Worm (Caenorhabditis elegans) whole organism, L4 larva: ENCODE data around the gene H41C03.1.

Source experiments
- D1046.2 ChIP-seq: fragments of 200-800 bp; sonication (Bioruptor generic); IDR thresholded peaks from 2 replicates; pipeline ENCODE4 v1.3.6; 2022; ENCODE audit warnings: missing genetic modification characterization, missing compliant biosample characterization
- F10B5.3 ChIP-seq: sonication (generic microtip); optimal IDR thresholded peaks from 2 replicates; lab custom pipeline; 2016; ENCODE audit warnings: mild to moderate bottlenecking, missing genetic modification characterization, missing compliant biosample characterization
- F44E2.7 ChIP-seq: fragments of 200-800 bp; sonication (Bioruptor generic); IDR thresholded peaks from 2 replicates; pipeline ENCODE4 v2.1.2; 2022; ENCODE audit warnings: missing genetic modification characterization, missing compliant biosample characterization
- Y5F2A.4 ChIP-seq: fragments of 200-800 bp; sonication (Bioruptor generic); optimal IDR thresholded peaks from 2 replicates; lab custom pipeline; 2018; ENCODE audit warnings: mild to moderate bottlenecking, missing genetic modification characterization, missing compliant biosample characterization
- Y75B8A.6 ChIP-seq: fragments of 200-800 bp; sonication (Bioruptor generic); IDR thresholded peaks from 2 replicates; pipeline ENCODE4 v1.3.6; 2022; ENCODE audit warnings: missing genetic modification reagents, missing genetic modification characterization, missing compliant biosample characterization
- ZK546.5 ChIP-seq, 2 experiments: sonication (generic microtip); optimal IDR thresholded peaks; 2 replicates each; lab custom pipeline; 2017; ENCODE audit warnings: missing biosample characterization in 2 of 2, missing genetic modification characterization in 2 of 2
- aha-1 ChIP-seq: fragments of 150-350 bp; peaks from one replicate; lab custom pipeline; 2014; ENCODE audit warnings: missing biosample characterization, missing genetic modification characterization
- attf-4 ChIP-seq: sonication (generic microtip); optimal IDR thresholded peaks from 3 replicates; lab custom pipeline; 2017; ENCODE audit warnings: missing biosample characterization, missing genetic modification characterization
- ceh-28 ChIP-seq: fragments of 150-350 bp; optimal IDR thresholded peaks from 2 replicates; lab custom pipeline; 2014; ENCODE audit warnings: missing biosample characterization, missing genetic modification reagents, missing genetic modification characterization
- ceh-32 ChIP-seq: sonication (generic microtip); optimal IDR thresholded peaks from 2 replicates; lab custom pipeline; 2016; ENCODE audit warnings: mild to moderate bottlenecking, missing genetic modification characterization, missing compliant biosample characterization; ENCODE audit not compliant: poor library complexity
- ceh-44 ChIP-seq: fragments of 200-800 bp; sonication (Bioruptor generic); IDR thresholded peaks from 2 replicates; pipeline ENCODE4 v1.3.6; 2022; ENCODE audit warnings: missing genetic modification reagents, missing genetic modification characterization, missing compliant biosample characterization
- ceh-62 ChIP-seq: sonication (generic microtip); optimal IDR thresholded peaks from 2 replicates; lab custom pipeline; 2017; ENCODE audit warnings: missing biosample characterization, missing genetic modification characterization
- ceh-82 ChIP-seq: sonication (generic microtip); optimal IDR thresholded peaks from 2 replicates; lab custom pipeline; 2017; ENCODE audit warnings: missing biosample characterization, missing genetic modification characterization
- dve-1 ChIP-seq: sonication (generic microtip); optimal IDR thresholded peaks from 2 replicates; lab custom pipeline; 2017; ENCODE audit warnings: antibody characterized with exemption, mild to moderate bottlenecking, missing genetic modification characterization, missing compliant biosample characterization; ENCODE audit not compliant: insufficient read depth
- egl-43 ChIP-seq: fragments of 200-800 bp; sonication (Bioruptor generic); IDR thresholded peaks from 2 replicates; pipeline ENCODE4 v1.3.6; 2022; ENCODE audit warnings: missing genetic modification reagents, missing genetic modification characterization, missing compliant biosample characterization
- fkh-10 ChIP-seq: fragments of 150-350 bp; optimal IDR thresholded peaks from 2 replicates; lab custom pipeline; 2014; ENCODE audit warnings: missing biosample characterization, missing genetic modification reagents, missing genetic modification characterization
- fos-1 ChIP-seq: fragments of 150-350 bp; optimal IDR thresholded peaks from 2 replicates; lab custom pipeline; 2014; ENCODE audit warnings: missing biosample characterization, missing genetic modification characterization
- hlh-11 ChIP-seq: fragments of 200-800 bp; sonication (Bioruptor generic); optimal IDR thresholded peaks from 2 replicates; lab custom pipeline; 2018; ENCODE audit warnings: mild to moderate bottlenecking, missing genetic modification characterization, missing compliant biosample characterization
- hlh-30 ChIP-seq: sonication (generic microtip); optimal IDR thresholded peaks from 2 replicates; lab custom pipeline; 2017; ENCODE audit warnings: antibody characterized with exemption, mild to moderate bottlenecking, missing genetic modification characterization, missing compliant biosample characterization; ENCODE audit not compliant: insufficient read depth
- hmg-1.1 ChIP-seq: fragments of 200-800 bp; sonication (Bioruptor generic); IDR thresholded peaks from 2 replicates; pipeline ENCODE4 v1.3.6; 2022; ENCODE audit warnings: missing genetic modification reagents, missing genetic modification characterization, missing compliant biosample characterization
- lim-7 ChIP-seq: fragments of 200-800 bp; sonication (Bioruptor generic); IDR thresholded peaks from 2 replicates; pipeline ENCODE4 v1.3.6; 2022; ENCODE audit warnings: missing genetic modification characterization, missing compliant biosample characterization
- lin-13 ChIP-seq: fragments of 150-350 bp; optimal IDR thresholded peaks from 2 replicates; lab custom pipeline; 2014; ENCODE audit warnings: missing biosample characterization, missing genetic modification reagents, missing genetic modification characterization
- lin-15B ChIP-seq: fragments of 150-350 bp; sonication (generic microtip); optimal IDR thresholded peaks from 3 replicates; lab custom pipeline; 2014; ENCODE audit warnings: missing biosample characterization, missing genetic modification characterization
- lin-29 ChIP-seq: fragments of 200-800 bp; sonication (Bioruptor generic); IDR thresholded peaks from 2 replicates; pipeline ENCODE4 v1.3.6; 2022; ENCODE audit warnings: missing genetic modification reagents, missing genetic modification characterization, missing compliant biosample characterization
- lsy-2 ChIP-seq, 2 experiments: fragments of 150-350 bp in 1 of 2; sonication (generic microtip) in 1 of 2; optimal IDR thresholded peaks; 2 replicates each; lab custom pipeline; 2014 to 2017; ENCODE audit warnings: missing biosample characterization in 2 of 2, missing genetic modification characterization in 2 of 2
- madf-5 ChIP-seq, 2 experiments: fragments of 200-800 bp; sonication (Bioruptor generic); IDR thresholded peaks; 2 replicates each; pipeline ENCODE4 v1.3.6; 2022; ENCODE audit warnings: missing compliant biosample characterization in 2 of 2, missing genetic modification characterization in 2 of 2
- madf-9 ChIP-seq: fragments of 200-800 bp; sonication (Bioruptor generic); conservative IDR thresholded peaks from 2 replicates; pipeline ENCODE4 v1.3.6; 2022; ENCODE audit warnings: missing genetic modification reagents, missing genetic modification characterization, missing compliant biosample characterization
- mdt-29 ChIP-seq: fragments of 200-800 bp; sonication (Bioruptor generic); IDR thresholded peaks from 2 replicates; pipeline ENCODE4 v1.3.6; 2022; ENCODE audit warnings: missing genetic modification reagents, missing genetic modification characterization, missing compliant biosample characterization
- mep-1 ChIP-seq: fragments of 150-350 bp; sonication (generic microtip); optimal IDR thresholded peaks from 3 replicates; lab custom pipeline; 2014; ENCODE audit warnings: missing biosample characterization, missing genetic modification characterization
- mxl-3 ChIP-seq: fragments of 200-800 bp; sonication (Bioruptor generic); optimal IDR thresholded peaks from 2 replicates; lab custom pipeline; 2018; ENCODE audit warnings: mild to moderate bottlenecking, missing genetic modification characterization, missing compliant biosample characterization
- nhr-10 ChIP-seq: fragments of 150-350 bp; optimal IDR thresholded peaks from 2 replicates; lab custom pipeline; 2014; ENCODE audit warnings: missing biosample characterization, missing genetic modification characterization
- nhr-102 ChIP-seq: sonication (generic microtip); optimal IDR thresholded peaks from 2 replicates; lab custom pipeline; 2016; ENCODE audit warnings: mild to moderate bottlenecking, missing genetic modification characterization, moderate library complexity, missing compliant biosample characterization
- nhr-11 ChIP-seq: fragments of 150-350 bp; optimal IDR thresholded peaks from 2 replicates; lab custom pipeline; 2014; ENCODE audit warnings: missing biosample characterization, missing genetic modification characterization
- nhr-111 ChIP-seq: fragments of 200-800 bp; sonication (Bioruptor generic); optimal IDR thresholded peaks from 2 replicates; lab custom pipeline; 2018; ENCODE audit warnings: mild to moderate bottlenecking, missing genetic modification characterization, missing compliant biosample characterization
- nhr-237 ChIP-seq: sonication (generic microtip); optimal IDR thresholded peaks from 2 replicates; lab custom pipeline; 2017; ENCODE audit warnings: missing biosample characterization, missing genetic modification characterization
- nhr-25 ChIP-seq: sonication (generic microtip); optimal IDR thresholded peaks from 2 replicates; lab custom pipeline; 2017; ENCODE audit warnings: missing genetic modification characterization, mild to moderate bottlenecking, missing compliant biosample characterization, antibody characterized with exemption, moderate library complexity, borderline replicate concordance; ENCODE audit not compliant: insufficient read depth
- nhr-41 ChIP-seq: fragments of 200-800 bp; sonication (Bioruptor generic); IDR thresholded peaks from 2 replicates; pipeline ENCODE4 v1.3.6; 2022; ENCODE audit warnings: missing genetic modification reagents, missing genetic modification characterization, missing compliant biosample characterization
- pha-4 ChIP-seq, 2 experiments: fragments of 150-350 bp in 1 of 2; fragments of 200-800 bp in 1 of 2; sonication (Bioruptor generic) in 1 of 2; IDR thresholded peaks in 1 of 2; optimal IDR thresholded peaks in 1 of 2; 2 replicates each; pipeline versions ENCODE4 v1.3.6 to Lab custom; 2014 to 2022; ENCODE audit warnings: missing genetic modification characterization in 2 of 2, missing genetic modification reagents in 2 of 2, missing biosample characterization in 1 of 2, missing compliant biosample characterization in 1 of 2
- php-3 ChIP-seq: fragments of 200-800 bp; sonication (Bioruptor generic); IDR thresholded peaks from 2 replicates; pipeline ENCODE4 v1.3.6; 2022; ENCODE audit warnings: missing genetic modification reagents, missing genetic modification characterization, missing compliant biosample characterization
- saeg-2 ChIP-seq: fragments of 200-800 bp; sonication (Bioruptor generic); IDR thresholded peaks from 2 replicates; pipeline ENCODE4 v1.3.6; 2022; ENCODE audit warnings: missing genetic modification reagents, missing genetic modification characterization, missing compliant biosample characterization
- sdz-12 ChIP-seq: fragments of 200-800 bp; sonication (Bioruptor generic); optimal IDR thresholded peaks from 2 replicates; lab custom pipeline; 2018; ENCODE audit warnings: mild to moderate bottlenecking, missing genetic modification characterization, missing compliant biosample characterization
- tag-97 ChIP-seq: fragments of 200-800 bp; sonication (Bioruptor generic); IDR thresholded peaks from 2 replicates; pipeline ENCODE4 v1.3.6; 2022; ENCODE audit warnings: missing genetic modification characterization, missing compliant biosample characterization
- unc-39 ChIP-seq: sonication (generic microtip); optimal IDR thresholded peaks from 2 replicates; lab custom pipeline; 2017; ENCODE audit warnings: missing biosample characterization, missing genetic modification characterization
- zfp-2 ChIP-seq: sonication (generic microtip); optimal IDR thresholded peaks from 2 replicates; lab custom pipeline; 2016; ENCODE audit warnings: mild to moderate bottlenecking, missing genetic modification characterization, missing compliant biosample characterization
- zfp-3 ChIP-seq: fragments of 200-800 bp; sonication (Bioruptor generic); conservative IDR thresholded peaks from 2 replicates; pipeline ENCODE4 v1.3.6; 2022; ENCODE audit warnings: missing genetic modification reagents, missing genetic modification characterization, missing compliant biosample characterization
- zip-2 ChIP-seq: fragments of 150-350 bp; optimal IDR thresholded peaks from 2 replicates; lab custom pipeline; 2014; ENCODE audit warnings: missing biosample characterization, missing genetic modification characterization
- ztf-11 ChIP-seq: fragments of 150-350 bp; optimal IDR thresholded peaks from 2 replicates; lab custom pipeline; 2014; ENCODE audit warnings: missing biosample characterization, missing genetic modification characterization

The H41C03.1 gene

ce11 chrII:5844694-5845129 is 9.5 kb upstream of the H41C03.1 start (continued):
- peak; percentile 96 for TF ChIP-seq nhr-25 (tag; lab: Kevin White, UChicago)
- TF ChIP-seq nhr-41 (GFP tag; lab: Robert Waterston, UW), result peak; percentile 98
- peak; percentile 91 for TF ChIP-seq ceh-32 (tag; lab: Kevin White, UChicago)
- peak; percentile 47 for TF ChIP-seq ztf-11
- TF ChIP-seq zfp-2 (tag; lab: Kevin White, UChicago), result peak; percentile 87
- peak; percentile 44 for TF ChIP-seq ceh-62 (tag; lab: Kevin White, UChicago)
- TF ChIP-seq D1046.2 (GFP tag; lab: Robert Waterston, UW), result peak; percentile 92
- TF ChIP-seq ceh-28, result peak; percentile 49
- peak; percentile 91 for TF ChIP-seq zip-2 (tag; lab: Kevin White, UChicago)
- TF ChIP-seq lin-29 (GFP tag; lab: Robert Waterston, UW), result peak; percentile 92
- TF ChIP-seq nhr-237 (tag; lab: Kevin White, UChicago), result peak; percentile 70
- peak; percentile 98 for TF ChIP-seq nhr-11 (tag; lab: Kevin White, UChicago)
- TF ChIP-seq fkh-10 (GFP tag; lab: Kevin White, UChicago), result peak; percentile 100
- TF ChIP-seq sdz-12 (GFP tag; lab: Kevin White, UChicago), result peak; percentile 82
- TF ChIP-seq F44E2.7 (GFP tag; lab: Robert Waterston, UW), result peak; percentile 78
- TF ChIP-seq egl-43 (GFP tag; lab: Robert Waterston, UW), result peak; percentile 99
- TF ChIP-seq aha-1 (tag; lab: Kevin White, UChicago), result peak; percentile 100
- peak; percentile 99 for TF ChIP-seq mdt-29 (GFP tag; lab: Robert Waterston, UW)
- TF ChIP-seq lin-15B (tag; lab: Kevin White, UChicago), result peak; percentile 63
- TF ChIP-seq madf-9, result peak; percentile 98
- peak; percentile 99 for TF ChIP-seq saeg-2 (GFP tag; lab: Robert Waterston, UW)
- TF ChIP-seq dve-1 (tag; lab: Kevin White, UChicago), result peak; percentile 100
- TF ChIP-seq ceh-44, result peak; percentile 89; the same call in 1 of the 2 replicates
- peak; percentile 78 for TF ChIP-seq Y75B8A.6
- TF ChIP-seq hlh-30, result peak; percentile 96
- TF ChIP-seq mep-1 (tag; lab: Kevin White, UChicago), result peak; percentile 99
- peak; percentile 93 for TF ChIP-seq nhr-10 (tag; lab: Kevin White, UChicago)
- TF ChIP-seq mxl-3 (GFP tag; lab: Kevin White, UChicago), result peak; percentile 89
- TF ChIP-seq pha-4 (GFP tag; IDR thresholded peaks at IDR 0.05; lab: Robert Waterston, UW), result peak; percentile 99
- TF ChIP-seq pha-4 (tag; optimal IDR thresholded peaks at IDR 0.05; lab: Kevin White, UChicago), result peak; percentile 27
- peak; percentile 36 for TF ChIP-seq ceh-82
- TF ChIP-seq hlh-11, result peak; percentile 99
- TF ChIP-seq, all 104 proteins: peak for 102

ce11 chrII:5845441-5845840 is 8.8 kb upstream of the H41C03.1 start, which contains the start of the genes ZK1248.17 and H41C03.3:
ZK1248.17 (minus strand) TSS chrII:5845541.
H41C03.3 (plus strand) TSS chrII:5845777.
- TF ChIP-seq hmg-1.1 (GFP tag; lab: Robert Waterston, UW) (no peak), nhr-11 (tag; lab: Kevin White, UChicago) (no peak), Y5F2A.4 (GFP tag; lab: Kevin White, UChicago) (no peak), hlh-11 (no peak), nhr-111 (GFP tag; lab: Kevin White, UChicago) (no peak), madf-5 (GFP tag; IDR thresholded peaks at IDR 0.05; lab: Robert Waterston, UW) (no peak), tag-97 (no peak), fos-1 (no peak), unc-39 (no peak), attf-4 (tag; lab: Kevin White, UChicago) (no peak), ZK546.5 (tag; optimal IDR thresholded peaks at IDR 0.05; lab: Kevin White, UChicago) (no peak), nhr-102 (tag; lab: Kevin White, UChicago) (no peak), lim-7 (GFP tag; lab: Robert Waterston, UW) (no peak), zfp-3 (no peak), lin-13 (GFP tag; lab: Kevin White, UChicago) (no peak), F10B5.3 (no peak), php-3 (GFP tag; lab: Robert Waterston, UW) (no peak), lsy-2 (tag; optimal IDR thresholded peaks at IDR 0.05; lab: Kevin White, UChicago) (no peak)
- TF ChIP-seq, all 104 proteins: peak for 0
